Worm (Caenorhabditis elegans) whole organism, early embryonic: ENCODE data around the gene dbt-1.

Experiments
- B0310.2 ChIP-seq: sonication (generic microtip); optimal IDR thresholded peaks from 2 replicates; lab custom pipeline; 2016; ENCODE audit warnings: mild to moderate bottlenecking, missing genetic modification characterization, missing compliant biosample characterization
- ama-1 ChIP-seq: fragments of 150-350 bp; optimal IDR thresholded peaks from 2 replicates; lab custom pipeline; 2014
- ceh-36 ChIP-seq: sonication (generic microtip); optimal IDR thresholded peaks from 2 replicates; lab custom pipeline; 2016; ENCODE audit warnings: missing genetic modification characterization, inconsistent platforms, missing compliant biosample characterization
- ets-7 ChIP-seq: sonication (generic microtip); optimal IDR thresholded peaks from 2 replicates; lab custom pipeline; 2016; ENCODE audit warnings: missing genotype, missing genetic modification characterization, missing compliant biosample characterization
- hnd-1 ChIP-seq: sonication (generic microtip); optimal IDR thresholded peaks from 2 replicates; lab custom pipeline; 2016; ENCODE audit warnings: missing genetic modification characterization, missing compliant biosample characterization
- pes-1 ChIP-seq: fragments of 200-800 bp; sonication (Bioruptor generic); IDR thresholded peaks from 2 replicates; pipeline ENCODE4 v1.3.6; 2022; ENCODE audit warnings: missing genetic modification reagents, missing genetic modification characterization, missing compliant biosample characterization
- sea-1 ChIP-seq: fragments of 200-800 bp; sonication (Bioruptor generic); conservative IDR thresholded peaks from 2 replicates; pipeline ENCODE4 v1.3.6; 2022; ENCODE audit warnings: missing genetic modification characterization, missing compliant biosample characterization

DNA sequence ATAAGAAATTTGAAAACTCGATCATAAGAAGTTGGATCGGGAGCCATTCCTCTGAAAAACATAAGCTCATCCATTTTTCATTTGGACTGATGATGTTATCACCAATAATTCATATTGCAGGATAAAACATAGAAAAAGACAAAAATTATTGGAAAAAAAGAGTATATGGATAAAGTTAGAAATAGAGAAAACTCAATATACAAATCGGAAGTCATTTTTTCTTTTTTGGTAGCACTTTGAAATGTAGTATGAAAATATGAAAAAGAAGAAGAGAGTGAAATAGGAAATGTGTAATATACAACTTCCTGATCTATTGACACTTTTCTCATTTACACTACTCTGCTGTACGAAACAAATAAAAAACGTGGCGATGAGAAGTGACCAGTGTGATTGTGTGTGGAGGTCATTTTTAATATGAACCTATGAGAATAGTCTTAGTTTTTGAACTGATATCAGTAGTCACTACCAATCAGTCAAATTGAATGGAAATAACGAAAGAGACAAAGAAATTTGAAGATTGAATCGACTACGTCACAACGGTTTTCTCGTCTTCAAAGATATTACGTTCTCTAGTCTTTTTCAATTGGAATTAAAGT, 1.9 kb upstream of the dbt-1 start, which contains the start of gene ZK669.5:
- TF ChIP-seq ama-1 = no peak
- TF ChIP-seq hnd-1 (tag; lab: Kevin White, UChicago) = no peak
- TF ChIP-seq ceh-36 = no peak
- TF ChIP-seq pes-1 (GFP tag; lab: Robert Waterston, UW) = no peak
- no peak for TF ChIP-seq ets-7
- no peak for TF ChIP-seq sea-1
- no peak for TF ChIP-seq B0310.2 (tag; lab: Kevin White, UChicago)
